Fruit fly (Drosophila melanogaster): Measurements from ENCODE around the gene CG17839.
A peak's percentile ranks its signal among the peaks of the same experiment; 100 is the strongest.

The CG17839 gene

DNA sequence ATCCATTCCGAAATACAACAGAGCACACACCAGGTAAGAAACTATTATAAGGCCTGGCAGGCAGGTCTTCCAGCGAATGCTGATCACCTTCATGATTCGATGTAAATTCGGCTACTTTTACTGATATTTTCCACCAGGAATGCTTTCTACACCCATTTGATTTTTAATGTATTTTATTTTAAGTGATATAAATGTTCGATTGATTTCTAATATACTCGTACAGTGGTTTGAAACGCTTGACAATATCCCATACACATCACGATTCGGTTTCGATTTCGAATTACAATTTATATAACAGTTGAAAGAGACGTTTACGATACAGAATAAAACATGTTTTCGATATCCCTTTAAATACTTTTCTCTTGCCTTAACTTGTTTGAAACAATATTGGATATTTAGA lies 35.8 kb upstream of the CG17839 start, which contains the start of gene Mgat4b:
Gene Mgat4b (minus strand): TSS at position 101 of the 400 bp plus-strand sequence.
- TF ChIP-seq CG4496 (GFP tag; IDR thresholded peaks at IDR 0.05), result no peak
- TF ChIP-seq Snoo (tag; optimal IDR thresholded peaks at IDR 0.05), result no peak
- TF ChIP-seq CG8301 (tag; optimal IDR thresholded peaks at IDR 0.05), result no peak
- TF ChIP-seq CG34367 (tag; optimal IDR thresholded peaks at IDR 0.05), result no peak
- no peak for TF ChIP-seq gl (tag; optimal IDR thresholded peaks at IDR 0.05)

DNA sequence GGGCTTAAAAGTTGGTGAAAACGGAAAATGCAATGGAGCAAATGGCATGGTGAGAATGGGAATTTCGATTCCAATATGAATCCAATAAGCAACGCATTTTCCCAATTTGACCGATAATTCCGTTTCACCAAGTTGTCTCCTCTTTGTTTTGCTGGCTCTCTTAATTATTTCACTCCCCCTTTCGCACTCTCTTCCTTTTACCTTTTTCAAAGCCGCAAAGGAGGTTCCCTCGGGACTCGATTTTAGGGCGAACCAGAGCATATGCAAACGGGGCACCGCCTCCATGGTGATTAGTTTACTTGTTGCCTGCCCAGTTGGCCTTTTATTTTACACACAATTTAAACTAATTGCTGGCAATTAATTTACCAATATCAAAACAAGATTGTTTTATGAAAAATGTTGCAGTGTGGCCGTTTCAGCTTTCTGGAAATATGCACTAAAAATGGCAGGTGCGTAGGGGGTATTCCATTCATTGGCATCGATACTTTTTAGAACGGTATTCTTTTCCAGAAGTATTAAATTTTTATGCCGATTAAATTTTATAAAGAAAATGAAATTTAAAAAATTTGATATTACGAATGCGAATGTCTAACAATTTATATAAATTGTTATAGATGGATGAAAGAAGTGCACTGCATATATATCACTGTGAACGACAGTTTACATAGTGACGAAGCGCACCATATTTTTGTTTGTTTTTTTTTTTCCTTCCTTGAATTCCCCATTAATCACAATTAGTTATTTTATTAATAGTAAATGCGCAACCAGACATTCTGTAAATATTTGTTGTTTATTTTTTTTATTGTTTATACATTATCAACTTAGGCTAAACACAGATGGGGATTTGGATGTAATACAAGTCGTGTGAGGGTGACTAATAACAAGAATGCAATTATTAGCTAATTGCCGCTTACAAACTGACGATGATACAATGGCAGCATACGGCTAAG lies 28.9 kb upstream of the CG17839 start, which contains the start of gene mop:
Gene mop (minus strand): TSS at position 419 of the 950 bp plus-strand sequence.
- TF ChIP-seq gl (tag; optimal IDR thresholded peaks at IDR 0.05) (no peak), fd96Ca (GFP tag; IDR thresholded peaks at IDR 0.05) (0 out of 3 replicates have a peak, but pooled peaks have one; percentile 5), CG32121 (GFP tag; IDR thresholded peaks at IDR 0.05) (peak; percentile 54; the same call in 1 of the 2 replicates), CG4496 (GFP tag; IDR thresholded peaks at IDR 0.05) (0 out of 3 replicates have a peak, but pooled peaks have one; percentile 7), CG34367 (tag; optimal IDR thresholded peaks at IDR 0.05) (no peak), Ets98B (GFP tag; IDR thresholded peaks at IDR 0.05) (no peak; the same call in 1 of the 2 replicates), CG9948 (tag; optimal IDR thresholded peaks at IDR 0.05) (no peak), CG12605 (GFP tag; IDR thresholded peaks at IDR 0.05) (no peak), Snoo (tag; optimal IDR thresholded peaks at IDR 0.05) (no peak), CG13204 (GFP tag; optimal IDR thresholded peaks at IDR 0.05) (no peak), rn (GFP tag; IDR thresholded peaks at IDR 0.05) (0 out of 2 replicates have a peak, but pooled peaks have one; percentile 20)

dm6 chr3L:14779289-14779688 lies 25.6 kb upstream of the CG17839 start:
- TF ChIP-seq CG4496 (GFP tag; IDR thresholded peaks at IDR 0.05), result no peak
- no peak for TF ChIP-seq CG34367 (tag; optimal IDR thresholded peaks at IDR 0.05)
- TF ChIP-seq CG14655 (GFP tag; optimal IDR thresholded peaks at IDR 0.05), result no peak
- no peak for TF ChIP-seq EcR (GFP tag; optimal IDR thresholded peaks at IDR 0.05)
- no peak for TF ChIP-seq Pif1A (GFP tag; optimal IDR thresholded peaks at IDR 0.05)
- no peak for TF ChIP-seq CG8301 (tag; optimal IDR thresholded peaks at IDR 0.05)
- no peak for TF ChIP-seq CG9948 (tag; optimal IDR thresholded peaks at IDR 0.05)
- no peak for TF ChIP-seq Ets98B (GFP tag; IDR thresholded peaks at IDR 0.05)
- no peak for TF ChIP-seq CG13204 (GFP tag; optimal IDR thresholded peaks at IDR 0.05)
- TF ChIP-seq CG10348 (GFP tag; IDR thresholded peaks at IDR 0.05), result no peak
- no peak for TF ChIP-seq gl (tag; optimal IDR thresholded peaks at IDR 0.05)
- TF ChIP-seq CG32121 (GFP tag; IDR thresholded peaks at IDR 0.05), result no peak
- no peak for TF ChIP-seq CG8159 (tag; optimal IDR thresholded peaks at IDR 0.05)
- no peak for TF ChIP-seq CG17806 (tag; optimal IDR thresholded peaks at IDR 0.05)

- no peak for TF ChIP-seq CG12605 (GFP tag; IDR thresholded peaks at IDR 0.05)
- no peak for TF ChIP-seq CG13204 (GFP tag; optimal IDR thresholded peaks at IDR 0.05)
- no peak for TF ChIP-seq CG8159 (tag; optimal IDR thresholded peaks at IDR 0.05)
- no peak for TF ChIP-seq Snoo (tag; optimal IDR thresholded peaks at IDR 0.05)
- TF ChIP-seq EcR (GFP tag; optimal IDR thresholded peaks at IDR 0.05), result no peak
- TF ChIP-seq CG32121 (GFP tag; IDR thresholded peaks at IDR 0.05), result no peak
- TF ChIP-seq gl (tag; optimal IDR thresholded peaks at IDR 0.05), result no peak
- no peak for TF ChIP-seq CG15710 (tag; optimal IDR thresholded peaks at IDR 0.05)
- TF ChIP-seq CG17806 (tag; optimal IDR thresholded peaks at IDR 0.05), result no peak
- TF ChIP-seq Ets98B (GFP tag; IDR thresholded peaks at IDR 0.05), result no peak
- no peak for TF ChIP-seq CG9948 (tag; optimal IDR thresholded peaks at IDR 0.05)
- no peak for TF ChIP-seq rn (GFP tag; IDR thresholded peaks at IDR 0.05)
- TF ChIP-seq D1 (tag; optimal IDR thresholded peaks at IDR 0.05), result no peak
- no peak for TF ChIP-seq CG8301 (tag; optimal IDR thresholded peaks at IDR 0.05)
Measured at dm6 chr3L:14780187-14780586, 24.7 kb upstream of the CG17839 start.

dm6 chr3L:14781082-14781862 lies 23.7 kb upstream of the CG17839 start:
- TF ChIP-seq CG9948 (tag; optimal IDR thresholded peaks at IDR 0.05) (peak; percentile 34), CG13204 (GFP tag; optimal IDR thresholded peaks at IDR 0.05) (peak; percentile 70), CG15710 (tag; optimal IDR thresholded peaks at IDR 0.05) (peak; percentile 53), fd96Ca (GFP tag; IDR thresholded peaks at IDR 0.05) (0 out of 3 replicates have a peak, but pooled peaks have one; percentile 54), Ets98B (GFP tag; IDR thresholded peaks at IDR 0.05) (peak; percentile 54; the same call in 1 of the 2 replicates), D1 (tag; optimal IDR thresholded peaks at IDR 0.05) (peak; percentile 65), gl (tag; optimal IDR thresholded peaks at IDR 0.05) (peak; percentile 90), CG14655 (GFP tag; optimal IDR thresholded peaks at IDR 0.05) (peak; percentile 57), CG32121 (GFP tag; IDR thresholded peaks at IDR 0.05) (no peak; the same call in none of the 2 replicates), rn (GFP tag; IDR thresholded peaks at IDR 0.05) (no peak), EcR (GFP tag; optimal IDR thresholded peaks at IDR 0.05) (peak; percentile 97), Pif1B (GFP tag; optimal IDR thresholded peaks at IDR 0.05) (peak; percentile 32), CG17806 (tag; optimal IDR thresholded peaks at IDR 0.05) (peak; percentile 33), CG8159 (tag; optimal IDR thresholded peaks at IDR 0.05) (peak; percentile 62), CG10348 (GFP tag; IDR thresholded peaks at IDR 0.05) (no peak), Pif1A (GFP tag; optimal IDR thresholded peaks at IDR 0.05) (peak; percentile 20), Snoo (tag; optimal IDR thresholded peaks at IDR 0.05) (peak; percentile 70), CG4496 (GFP tag; IDR thresholded peaks at IDR 0.05) (no peak; the same call in 1 of the 3 replicates), CG8301 (tag; optimal IDR thresholded peaks at IDR 0.05) (peak; percentile 21), CG12605 (GFP tag; IDR thresholded peaks at IDR 0.05) (peak; percentile 81), CG34367 (tag; optimal IDR thresholded peaks at IDR 0.05) (peak; percentile 57)

Data from whole organism, pupa.